Worm (Caenorhabditis elegans) whole organism, L2 larva: ENCODE data around the gene Y48B6A.5.

Source experiments
- R02D3.7 ChIP-seq: fragments of 150-350 bp; optimal IDR thresholded peaks from 2 replicates; lab custom pipeline; 2014; ENCODE audit warnings: missing biosample characterization, missing genetic modification characterization
- ama-1 ChIP-seq: fragments of 150-350 bp; optimal IDR thresholded peaks from 2 replicates; lab custom pipeline; 2018; ENCODE audit warnings: inconsistent platforms
- fos-1 ChIP-seq: fragments of 150-350 bp; optimal IDR thresholded peaks from 2 replicates; lab custom pipeline; 2014; ENCODE audit warnings: missing biosample characterization, missing genetic modification characterization
- lin-39 ChIP-seq: fragments of 150-350 bp; optimal IDR thresholded peaks from 2 replicates; lab custom pipeline; 2014; ENCODE audit warnings: missing biosample characterization, missing genetic modification reagents, missing genetic modification characterization
- nhr-11 ChIP-seq: fragments of 150-350 bp; optimal IDR thresholded peaks from 2 replicates; lab custom pipeline; 2014; ENCODE audit warnings: missing biosample characterization, missing genetic modification characterization
- nhr-237 ChIP-seq: fragments of 150-350 bp; optimal IDR thresholded peaks from 2 replicates; lab custom pipeline; 2014; ENCODE audit warnings: missing biosample characterization, missing genetic modification characterization
- nhr-6 ChIP-seq: fragments of 150-350 bp; optimal IDR thresholded peaks from 2 replicates; lab custom pipeline; 2014; ENCODE audit warnings: missing biosample characterization, missing genetic modification characterization
- skn-1 ChIP-seq: sonication (generic microtip); optimal IDR thresholded peaks from 2 replicates; lab custom pipeline; 2017; ENCODE audit warnings: missing biosample characterization, missing genetic modification characterization

ce11 chrII:14178233-14178969, 3.4 kb upstream of the Y48B6A.5 start, which contains the start of gene efhd-1:
- TF ChIP-seq fos-1 (no peak), ama-1 (lab: Kevin White, UChicago) (no peak), lin-39 (tag; lab: Kevin White, UChicago) (no peak), R02D3.7 (tag; lab: Kevin White, UChicago) (no peak), nhr-6 (tag; lab: Kevin White, UChicago) (no peak), nhr-11 (tag; lab: Kevin White, UChicago) (no peak), nhr-237 (no peak), skn-1 (tag; lab: Kevin White, UChicago) (no peak)
